Worm (Caenorhabditis elegans): Measurements from ENCODE around the gene flp-5.

The flp-5 gene

ce11 chrX:8556614-8557196 is 28.7 kb downstream of the flp-5 start, which contains the start of gene utx-1 (continued):
- TF ChIP-seq elt-2 (tag; optimal IDR thresholded peaks at IDR 0.05): peak; percentile 13
- peak; percentile 35 for TF ChIP-seq hlh-30 (tag; optimal IDR thresholded peaks at IDR 0.05; ENCODE audit: insufficient read depth)
- no peak for TF ChIP-seq hlh-8 (tag; optimal IDR thresholded peaks at IDR 0.05)
- TF ChIP-seq gmeb-2 (tag; optimal IDR thresholded peaks at IDR 0.05): no peak
- peak; percentile 17 for TF ChIP-seq fkh-6 (tag; optimal IDR thresholded peaks at IDR 0.05)
- TF ChIP-seq rnt-1 (tag; optimal IDR thresholded peaks at IDR 0.05): no peak
- TF ChIP-seq zip-5 (tag; optimal IDR thresholded peaks at IDR 0.05): no peak
- TF ChIP-seq nhr-232 (tag; optimal IDR thresholded peaks at IDR 0.05): no peak
- no peak for TF ChIP-seq pqm-1 (tag; optimal IDR thresholded peaks at IDR 0.05)
- no peak for TF ChIP-seq elt-4 (tag; optimal IDR thresholded peaks at IDR 0.05)
- TF ChIP-seq eyg-1 (tag; optimal IDR thresholded peaks at IDR 0.05): no peak
- peak; percentile 39 for TF ChIP-seq ceh-48 (tag; optimal IDR thresholded peaks at IDR 0.05)
- no peak for TF ChIP-seq hlh-15 (tag; optimal IDR thresholded peaks at IDR 0.05)
- peak; percentile 57 for TF ChIP-seq hlh-6 (tag; optimal IDR thresholded peaks at IDR 0.05)
- TF ChIP-seq ceh-18 (tag; optimal IDR thresholded peaks at IDR 0.05): no peak
- TF ChIP-seq ceh-22 (tag; optimal IDR thresholded peaks at IDR 0.05): no peak
- TF ChIP-seq madf-2 (tag; optimal IDR thresholded peaks at IDR 0.05): no peak
- no peak for TF ChIP-seq fax-1 (tag; optimal IDR thresholded peaks at IDR 0.05)
- TF ChIP-seq C38D4.7 (GFP tag; optimal IDR thresholded peaks at IDR 0.05): no peak
- TF ChIP-seq nhr-11 (tag; optimal IDR thresholded peaks at IDR 0.05): no peak
- TF ChIP-seq sox-2 (GFP tag; IDR thresholded peaks at IDR 0.05): no peak
- no peak for TF ChIP-seq unc-3 (GFP tag; conservative IDR thresholded peaks at IDR 0.05)
- TF ChIP-seq unc-3 (tag; optimal IDR thresholded peaks at IDR 0.05): no peak
- TF ChIP-seq unc-86 (tag; optimal IDR thresholded peaks at IDR 0.05): no peak
- no peak for TF ChIP-seq mec-3 (tag; optimal IDR thresholded peaks at IDR 0.05; ENCODE audit: borderline replicate concordance)
- peak; percentile 68 for TF ChIP-seq sdc-2 (tag; optimal IDR thresholded peaks at IDR 0.05)
- peak; percentile 35 for TF ChIP-seq ceh-2 (tag; optimal IDR thresholded peaks at IDR 0.05)
- TF ChIP-seq ref-2 (tag; optimal IDR thresholded peaks at IDR 0.05): peak; percentile 50
- peak; percentile 43 for TF ChIP-seq tbx-2 (tag; optimal IDR thresholded peaks at IDR 0.05)
- TF ChIP-seq nfya-1 (tag; optimal IDR thresholded peaks at IDR 0.05): peak; percentile 62
- TF ChIP-seq che-1 (tag; optimal IDR thresholded peaks at IDR 0.05): no peak
- no peak for TF ChIP-seq dve-1 (tag; optimal IDR thresholded peaks at IDR 0.05)
- no peak for TF ChIP-seq C08G9.2 (tag; optimal IDR thresholded peaks at IDR 0.05)
- no peak for TF ChIP-seq pat-9 (tag; optimal IDR thresholded peaks at IDR 0.05)
- TF ChIP-seq ceh-9 (tag; optimal IDR thresholded peaks at IDR 0.05): no peak
- peak; percentile 44 for TF ChIP-seq ceh-34 (tag; optimal IDR thresholded peaks at IDR 0.05)
- TF ChIP-seq pros-1 (tag; optimal IDR thresholded peaks at IDR 0.05): no peak
- no peak for TF ChIP-seq pax-1 (tag; optimal IDR thresholded peaks at IDR 0.05)
- no peak for TF ChIP-seq lim-6 (tag; optimal IDR thresholded peaks at IDR 0.05)
- no peak for TF ChIP-seq pha-4 (tag; optimal IDR thresholded peaks at IDR 0.05)

- TF ChIP-seq lim-6 (tag; optimal IDR thresholded peaks at IDR 0.05) (no peak), ahr-1 (tag; optimal IDR thresholded peaks at IDR 0.05) (no peak), nhr-232 (tag; optimal IDR thresholded peaks at IDR 0.05) (no peak), npax-4 (tag; optimal IDR thresholded peaks at IDR 0.05) (no peak), hlh-8 (tag; optimal IDR thresholded peaks at IDR 0.05) (no peak), fkh-6 (tag; optimal IDR thresholded peaks at IDR 0.05) (no peak), T23F11.4 (GFP tag; optimal IDR thresholded peaks at IDR 0.05) (no peak), unc-42 (tag; optimal IDR thresholded peaks at IDR 0.05) (no peak), K02D7.2 (tag; optimal IDR thresholded peaks at IDR 0.05) (no peak), fax-1 (tag; optimal IDR thresholded peaks at IDR 0.05) (no peak), ceh-14 (tag; optimal IDR thresholded peaks at IDR 0.05) (no peak), F13H6.1 (tag; optimal IDR thresholded peaks at IDR 0.05) (no peak), sox-2 (GFP tag; IDR thresholded peaks at IDR 0.05) (no peak), pat-9 (tag; optimal IDR thresholded peaks at IDR 0.05) (no peak), unc-3 (GFP tag; conservative IDR thresholded peaks at IDR 0.05) (no peak), unc-3 (tag; optimal IDR thresholded peaks at IDR 0.05) (no peak), pros-1 (tag; optimal IDR thresholded peaks at IDR 0.05) (no peak), pag-3 (tag; optimal IDR thresholded peaks at IDR 0.05; ENCODE audit: borderline replicate concordance) (no peak), lin-11 (tag; optimal IDR thresholded peaks at IDR 0.05) (no peak), ceh-6 (GFP tag; optimal IDR thresholded peaks at IDR 0.05) (no peak), elt-2 (tag; optimal IDR thresholded peaks at IDR 0.05) (no peak)
Observed at ce11 chrX:8562586-8562985, 34.5 kb downstream of the flp-5 start.
